Fruit fly (Drosophila melanogaster) whole organism, embryonic: ENCODE results near the gene Pgd.
A peak's percentile ranks its signal among the peaks of the same experiment; 100 is the strongest.

Experiments
- ATbp ChIP-seq: fragments of 200-800 bp; sonication (Bioruptor generic); optimal IDR thresholded peaks from 2 replicates; lab custom pipeline; 2017; ENCODE audit warnings: missing biosample characterization, mild to moderate bottlenecking, missing genetic modification characterization, missing genetic modification reagents
- Abd-B ChIP-seq: fragments of 200-800 bp; sonication (Bioruptor generic); optimal IDR thresholded peaks from 2 replicates; lab custom pipeline; 2018; ENCODE audit warnings: missing biosample characterization, mild to moderate bottlenecking, missing genetic modification characterization, moderate library complexity
- Aef1 ChIP-seq: fragments of 200-800 bp; sonication (Bioruptor generic); IDR thresholded peaks from 3 replicates; pipeline ENCODE4 v1.3.6; 2022; ENCODE audit warnings: missing biosample characterization, missing genetic modification characterization
- B-H2 ChIP-seq: fragments of 200-800 bp; sonication (Bioruptor generic); optimal IDR thresholded peaks from 2 replicates; lab custom pipeline; 2018; ENCODE audit warnings: missing biosample characterization, mild to moderate bottlenecking, missing genetic modification characterization
- BtbVII ChIP-seq: fragments of 200-800 bp; sonication (Bioruptor generic); optimal IDR thresholded peaks from 3 replicates; lab custom pipeline; 2017; ENCODE audit warnings: missing biosample characterization, mild to moderate bottlenecking, missing genetic modification characterization
- Bteb2 ChIP-seq: fragments of 200-800 bp; sonication (Bioruptor generic); optimal IDR thresholded peaks from 2 replicates; lab custom pipeline; 2016; ENCODE audit warnings: missing biosample characterization, missing genetic modification characterization
- CG10959 ChIP-seq: fragments of 200-800 bp; sonication (Bioruptor generic); IDR thresholded peaks from 2 replicates; pipeline ENCODE4 v1.3.6; 2022; ENCODE audit warnings: missing biosample characterization, missing genetic modification characterization
- CG11398 ChIP-seq: fragments of 200-800 bp; sonication (Bioruptor generic); optimal IDR thresholded peaks from 2 replicates; lab custom pipeline; 2016; ENCODE audit warnings: missing biosample characterization, missing genetic modification characterization
- CG11696 ChIP-seq: fragments of 200-800 bp; sonication (Bioruptor generic); IDR thresholded peaks from 2 replicates; pipeline ENCODE4 v1.3.6; 2022; ENCODE audit warnings: missing biosample characterization, missing genetic modification characterization
- CG1233 ChIP-seq: fragments of 200-800 bp; sonication (Bioruptor generic); optimal IDR thresholded peaks from 4 replicates; lab custom pipeline; 2018; ENCODE audit warnings: missing biosample characterization, mild to moderate bottlenecking, missing genetic modification characterization
- CG13287 ChIP-seq: fragments of 200-800 bp; sonication (Bioruptor generic); IDR thresholded peaks from 2 replicates; pipeline ENCODE4 v1.3.6; 2022; ENCODE audit warnings: missing biosample characterization, missing genetic modification characterization; ENCODE audit not compliant: partially characterized antibody
- CG14667 ChIP-seq: fragments of 200-800 bp; sonication (Bioruptor generic); IDR thresholded peaks from 2 replicates; pipeline ENCODE4 v1.3.6; 2022; ENCODE audit warnings: missing biosample characterization, missing genetic modification characterization
- CG14860 ChIP-seq: fragments of 200-800 bp; sonication (Bioruptor generic); IDR thresholded peaks from 3 replicates; pipeline ENCODE4 v1.3.6; 2022; ENCODE audit warnings: missing biosample characterization, missing genetic modification characterization; ENCODE audit not compliant: partially characterized antibody
- CG15269 ChIP-seq: fragments of 200-800 bp; sonication (Bioruptor generic); optimal IDR thresholded peaks from 2 replicates; lab custom pipeline; 2018; ENCODE audit warnings: missing biosample characterization, mild to moderate bottlenecking, missing genetic modification characterization, moderate library complexity
- CG15601 ChIP-seq: fragments of 200-800 bp; sonication (Bioruptor generic); optimal IDR thresholded peaks from 3 replicates; lab custom pipeline; 2019; ENCODE audit warnings: missing biosample characterization, mild to moderate bottlenecking, missing genetic modification characterization, moderate library complexity
- CG17802 ChIP-seq: fragments of 200-800 bp; sonication (Bioruptor generic); optimal IDR thresholded peaks from 2 replicates; lab custom pipeline; 2018; ENCODE audit warnings: missing biosample characterization, mild to moderate bottlenecking, missing genetic modification characterization, moderate library complexity
- CG17912 ChIP-seq: fragments of 200-800 bp; sonication (Bioruptor generic); optimal IDR thresholded peaks from 2 replicates; lab custom pipeline; 2018; ENCODE audit warnings: missing biosample characterization, mild to moderate bottlenecking, missing genetic modification characterization
- CG2116 ChIP-seq: fragments of 200-800 bp; sonication (Bioruptor generic); optimal IDR thresholded peaks from 3 replicates; lab custom pipeline; 2018; ENCODE audit warnings: missing biosample characterization, mild to moderate bottlenecking, missing genetic modification characterization
- CG2129 ChIP-seq: fragments of 200-800 bp; sonication (Bioruptor generic); IDR thresholded peaks from 2 replicates; pipeline ENCODE4 v1.3.6; 2022; ENCODE audit warnings: missing biosample characterization, missing genetic modification characterization; ENCODE audit not compliant: partially characterized antibody
- CG7271 ChIP-seq: fragments of 200-800 bp; sonication (Bioruptor generic); optimal IDR thresholded peaks from 2 replicates; lab custom pipeline; 2018; ENCODE audit warnings: missing biosample characterization, mild to moderate bottlenecking, missing genetic modification characterization, moderate library complexity
- CG9609 ChIP-seq: fragments of 200-800 bp; sonication (Bioruptor generic); optimal IDR thresholded peaks from 3 replicates; lab custom pipeline; 2016; ENCODE audit warnings: missing biosample characterization, missing genetic modification characterization
- CG9797 ChIP-seq: fragments of 200-800 bp; sonication (Bioruptor generic); optimal IDR thresholded peaks from 3 replicates; lab custom pipeline; 2018; ENCODE audit warnings: missing biosample characterization, mild to moderate bottlenecking, missing genetic modification characterization
- CG9817 ChIP-seq: fragments of 200-800 bp; sonication (Bioruptor generic); optimal IDR thresholded peaks from 2 replicates; lab custom pipeline; 2018; ENCODE audit warnings: missing biosample characterization, mild to moderate bottlenecking, missing genetic modification characterization, moderate library complexity
- Dip2 ChIP-seq: fragments of 200-800 bp; sonication (Bioruptor generic); IDR thresholded peaks from 2 replicates; pipeline ENCODE4 v1.3.6; 2022; ENCODE audit warnings: missing biosample characterization, missing genetic modification characterization
- Dp ChIP-seq: fragments of 200-800 bp; sonication (Bioruptor generic); optimal IDR thresholded peaks from 2 replicates; lab custom pipeline; 2018; ENCODE audit warnings: missing biosample characterization, mild to moderate bottlenecking, missing genetic modification characterization, moderate library complexity
- Drgx ChIP-seq: fragments of 200-800 bp; sonication (Bioruptor generic); IDR thresholded peaks from 2 replicates; pipeline ENCODE4 v1.3.6; 2022; ENCODE audit warnings: missing biosample characterization, missing genetic modification characterization
- Med ChIP-seq: fragments of 200-800 bp; sonication (Bioruptor generic); peaks from one replicate; lab custom pipeline; 2016; ENCODE audit warnings: missing biosample characterization, missing genetic modification characterization, mild to moderate bottlenecking, inconsistent platforms, moderate library complexity
- Nf-YC ChIP-seq: fragments of 200-800 bp; optimal IDR thresholded peaks from 3 replicates; lab custom pipeline; 2019; ENCODE audit warnings: missing biosample characterization, mild to moderate bottlenecking, missing genetic modification characterization, moderate library complexity
- Optix ChIP-seq: fragments of 200-800 bp; sonication (Bioruptor generic); IDR thresholded peaks from 3 replicates; pipeline ENCODE4 v1.3.6; 2022; ENCODE audit warnings: missing biosample characterization, missing genetic modification characterization
- Usf ChIP-seq: fragments of 200-800 bp; sonication (Bioruptor generic); optimal IDR thresholded peaks from 2 replicates; lab custom pipeline; 2017; ENCODE audit warnings: missing genotype, missing biosample characterization, missing genetic modification characterization
- Vsx1 ChIP-seq: fragments of 200-800 bp; sonication (Bioruptor generic); optimal IDR thresholded peaks from 2 replicates; lab custom pipeline; 2017; ENCODE audit warnings: missing biosample characterization, mild to moderate bottlenecking, missing genetic modification characterization, missing genetic modification reagents
- abd-A ChIP-seq: fragments of 200-800 bp; sonication (Bioruptor generic); optimal IDR thresholded peaks from 3 replicates; lab custom pipeline; 2019; ENCODE audit warnings: missing biosample characterization, mild to moderate bottlenecking, missing genetic modification characterization, moderate library complexity
- bab2 ChIP-seq: fragments of 200-800 bp; sonication (Bioruptor generic); optimal IDR thresholded peaks from 2 replicates; lab custom pipeline; 2016; ENCODE audit warnings: missing biosample characterization, missing genetic modification characterization
- eve ChIP-seq, 2 experiments: fragments of >200 bp; optimal IDR thresholded peaks; 2 replicates each; lab custom pipeline; 2017; ENCODE audit warnings: missing biosample characterization in 2 of 2, missing genetic modification characterization in 2 of 2
- inv ChIP-seq: fragments of 200-800 bp; sonication (Bioruptor generic); IDR thresholded peaks from 2 replicates; pipeline ENCODE4 v1.3.6; 2022; ENCODE audit warnings: missing biosample characterization, missing genetic modification characterization; ENCODE audit not compliant: partially characterized antibody
- kah ChIP-seq: fragments of 200-800 bp; sonication (Bioruptor generic); optimal IDR thresholded peaks from 2 replicates; lab custom pipeline; 2018; ENCODE audit warnings: missing biosample characterization, mild to moderate bottlenecking, missing genetic modification characterization
- ken ChIP-seq: fragments of 200-800 bp; sonication (Bioruptor generic); IDR thresholded peaks from 3 replicates; pipeline ENCODE4 v1.3.6; 2022; ENCODE audit warnings: missing biosample characterization, missing genetic modification characterization
- mam ChIP-seq: fragments of 200-800 bp; sonication (Bioruptor generic); optimal IDR thresholded peaks from 3 replicates; lab custom pipeline; 2016; ENCODE audit warnings: missing biosample characterization, missing genetic modification characterization
- mld ChIP-seq: fragments of 200-800 bp; sonication (Bioruptor generic); IDR thresholded peaks from 3 replicates; pipeline ENCODE4 v1.3.6; 2022; ENCODE audit warnings: missing biosample characterization, missing genetic modification characterization; ENCODE audit not compliant: partially characterized antibody
- nmo ChIP-seq: fragments of 200-800 bp; sonication (Bioruptor generic); optimal IDR thresholded peaks from 2 replicates; lab custom pipeline; 2018; ENCODE audit warnings: missing biosample characterization, mild to moderate bottlenecking, missing genetic modification characterization, moderate library complexity
- org-1 ChIP-seq: fragments of 200-800 bp; sonication (Bioruptor generic); optimal IDR thresholded peaks from 2 replicates; lab custom pipeline; 2017; ENCODE audit warnings: missing biosample characterization, missing genetic modification characterization
- peb ChIP-seq: fragments of 200-800 bp; sonication (Bioruptor generic); IDR thresholded peaks from 2 replicates; pipeline ENCODE4 v1.3.6; 2022; ENCODE audit warnings: missing biosample characterization, missing genetic modification characterization
- pho ChIP-seq: fragments of 200-800 bp; sonication (Bioruptor generic); optimal IDR thresholded peaks from 2 replicates; lab custom pipeline; 2016; ENCODE audit warnings: missing biosample characterization, missing genetic modification characterization
- pnt ChIP-seq: fragments of 200-800 bp; sonication (Bioruptor generic); optimal IDR thresholded peaks from 3 replicates; lab custom pipeline; 2016; ENCODE audit warnings: missing biosample characterization, missing genetic modification characterization
- pros ChIP-seq: fragments of 200-800 bp; sonication (Bioruptor generic); optimal IDR thresholded peaks from 3 replicates; lab custom pipeline; 2019; ENCODE audit warnings: missing biosample characterization, mild to moderate bottlenecking, missing genetic modification characterization, moderate library complexity
- psq ChIP-seq: fragments of 200-800 bp; sonication (Bioruptor generic); optimal IDR thresholded peaks from 2 replicates; lab custom pipeline; 2017; ENCODE audit warnings: missing biosample characterization, missing genetic modification characterization
- repo ChIP-seq: fragments of 200-800 bp; sonication (Bioruptor generic); optimal IDR thresholded peaks from 2 replicates; lab custom pipeline; 2016; ENCODE audit warnings: missing biosample characterization, missing genetic modification characterization
- sd ChIP-seq: fragments of 200-800 bp; sonication (Bioruptor generic); optimal IDR thresholded peaks from 3 replicates; lab custom pipeline; 2018; ENCODE audit warnings: missing biosample characterization, mild to moderate bottlenecking, missing genetic modification characterization, moderate library complexity
- sens-2 ChIP-seq: fragments of 200-800 bp; sonication (Bioruptor generic); IDR thresholded peaks from 2 replicates; pipeline ENCODE4 v1.3.6; 2022; ENCODE audit warnings: missing biosample characterization, missing genetic modification characterization
- tap ChIP-seq: fragments of 200-800 bp; optimal IDR thresholded peaks from 3 replicates; lab custom pipeline; 2019; ENCODE audit warnings: missing biosample characterization, mild to moderate bottlenecking, missing genetic modification characterization, moderate library complexity
- wor ChIP-seq: fragments of 200-800 bp; sonication (Bioruptor generic); IDR thresholded peaks from 2 replicates; pipeline ENCODE4 v1.3.6; 2022; ENCODE audit warnings: missing biosample characterization, missing genetic modification characterization

Gene Pgd

dm6 chrX:2141854-2142216, 3.1 kb upstream of the Pgd start (continued):
- TF ChIP-seq org-1 (peak; percentile 21), mam (no peak), sens-2 (no peak), CG13287 (GFP tag; lab: Robert Waterston, UW) (no peak), Vsx1 (GFP tag; lab: Kevin White, UChicago) (peak; percentile 61), wor (no peak), CG2129 (GFP tag; lab: Robert Waterston, UW) (no peak), CG14667 (no peak), Usf (GFP tag; lab: Kevin White, UChicago) (no peak), CG9797 (GFP tag; lab: Kevin White, UChicago) (no peak), nmo (GFP tag; lab: Kevin White, UChicago) (peak; percentile 25), kah (GFP tag; lab: Kevin White, UChicago) (peak; percentile 79), eve (GFP tag; optimal IDR thresholded peaks at IDR 0.05; lab: Kevin White, UChicago) (no peak), inv (GFP tag; lab: Robert Waterston, UW) (no peak), pnt (GFP tag; lab: Kevin White, UChicago) (no peak), Optix (GFP tag; lab: Robert Waterston, UW) (no peak), tap (tag; lab: Kevin White, UChicago) (peak; percentile 33), Dip2 (GFP tag; lab: Robert Waterston, UW) (no peak), CG9817 (tag; lab: Kevin White, UChicago) (peak; percentile 36), BtbVII (peak; percentile 63), CG17912 (peak; percentile 79), CG2116 (no peak), CG1233 (GFP tag; lab: Kevin White, UChicago) (peak; percentile 60), CG11696 (GFP tag; lab: Robert Waterston, UW) (0 out of 2 replicates have a peak, but pooled peaks have one; percentile 7), peb (GFP tag; lab: Robert Waterston, UW) (no peak), pros (GFP tag; lab: Kevin White, UChicago) (no peak), sd (tag; lab: Kevin White, UChicago) (peak; percentile 46), CG11398 (GFP tag; lab: Kevin White, UChicago) (peak; percentile 61), Dp (GFP tag; lab: Kevin White, UChicago) (no peak), abd-A (tag; lab: Kevin White, UChicago) (no peak), CG15601 (tag; lab: Kevin White, UChicago) (peak; percentile 20), CG15269 (tag; lab: Kevin White, UChicago) (peak; percentile 62), CG10959 (GFP tag; lab: Robert Waterston, UW) (no peak), Bteb2 (GFP tag; lab: Kevin White, UChicago) (no peak), CG14860 (GFP tag; lab: Robert Waterston, UW) (no peak), CG7271 (no peak), ATbp (GFP tag; lab: Kevin White, UChicago) (peak; percentile 85), bab2 (GFP tag; lab: Kevin White, UChicago) (peak; percentile 29), Abd-B (GFP tag; lab: Kevin White, UChicago) (no peak), Aef1 (GFP tag; lab: Robert Waterston, UW) (0 out of 3 replicates have a peak, but pooled peaks have one; percentile 11), mld (GFP tag; lab: Robert Waterston, UW) (no peak), CG9609 (GFP tag; lab: Kevin White, UChicago) (no peak), pho (GFP tag; lab: Kevin White, UChicago) (peak; percentile 10), psq (GFP tag; lab: Kevin White, UChicago) (peak; percentile 26), Med (GFP tag; lab: Kevin White, UChicago) (peak; percentile 88), B-H2 (peak; percentile 32), repo (GFP tag; lab: Kevin White, UChicago) (no peak), ken (GFP tag; lab: Robert Waterston, UW) (no peak), CG17802 (no peak), Drgx (GFP tag; lab: Robert Waterston, UW) (peak; percentile 51; the same call in 1 of the 2 replicates), Nf-YC (peak; percentile 30)
